1 fruit fly cellular context compared by ENCODE assay signal in the genomic region with DNA sequence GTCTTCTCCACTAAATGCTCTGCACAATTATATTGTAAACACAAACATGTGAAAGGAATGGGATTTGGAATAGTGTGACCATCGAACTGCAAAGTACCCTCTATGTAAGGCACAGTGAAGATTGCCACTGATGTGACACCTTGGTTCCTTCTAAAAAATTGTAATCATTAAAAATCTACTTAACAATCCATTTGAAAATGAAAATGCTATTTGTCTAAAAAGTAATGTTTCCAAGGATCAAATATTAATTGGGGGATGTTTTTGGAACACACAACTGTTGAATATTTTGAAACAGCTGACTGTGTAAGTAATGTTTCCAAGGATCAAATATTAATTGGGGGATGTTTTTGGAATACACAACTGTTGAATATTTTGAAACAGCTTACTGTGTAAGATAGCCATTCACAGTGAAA.
TF ChIP-seq lines count a peak whose summit lies in the region.

A gene (minus strand): TSS at position 304 of the 413 bp plus-strand sequence.

TF ChIP-seq in whole organism, embryonic, 481 proteins besides CTCF, POLR2A, EP300 and RAD21 (continued from another document and continues in another):
- peak; percentile 81 for TF ChIP-seq zfh1 (GFP tag; IDR thresholded peaks at IDR 0.05; lab: Robert Waterston, UW)
- peak; percentile 61 for TF ChIP-seq CG2678 (tag; optimal IDR thresholded peaks at IDR 0.05; lab: Kevin White, UChicago)
- TF ChIP-seq kni (GFP tag; optimal IDR thresholded peaks at IDR 0.05; lab: Kevin White, UChicago) = no peak
- peak; percentile 40 for TF ChIP-seq CG30020 (tag; optimal IDR thresholded peaks at IDR 0.05; lab: Kevin White, UChicago)
- TF ChIP-seq Doc2 (GFP tag; IDR thresholded peaks at IDR 0.05; lab: Robert Waterston, UW) = no peak
- TF ChIP-seq Gsc (GFP tag; IDR thresholded peaks at IDR 0.05; lab: Robert Waterston, UW) = no peak
- TF ChIP-seq CG12744 (GFP tag; optimal IDR thresholded peaks at IDR 0.05; lab: Kevin White, UChicago) = no peak
- peak; percentile 76 for TF ChIP-seq dm (GFP tag; optimal IDR thresholded peaks at IDR 0.05; lab: Kevin White, UChicago)
- TF ChIP-seq al (GFP tag; IDR thresholded peaks at IDR 0.05; lab: Robert Waterston, UW) = peak; percentile 53
- peak; percentile 57 for TF ChIP-seq CG10209 (GFP tag; optimal IDR thresholded peaks at IDR 0.05; lab: Kevin White, UChicago)
- TF ChIP-seq fru (optimal IDR thresholded peaks at IDR 0.05; lab: Kevin White, UChicago) = no peak
- peak; percentile 44 for TF ChIP-seq CG17385 (GFP tag; optimal IDR thresholded peaks at IDR 0.05; lab: Kevin White, UChicago)
- TF ChIP-seq zen2 (GFP tag; IDR thresholded peaks at IDR 0.05; lab: Robert Waterston, UW; ENCODE audit: partially characterized antibody) = no peak
- peak; percentile 42 for TF ChIP-seq PHDP (tag; optimal IDR thresholded peaks at IDR 0.05; lab: Kevin White, UChicago)
- peak; percentile 81 for TF ChIP-seq CG8388 (GFP tag; optimal IDR thresholded peaks at IDR 0.05; lab: Kevin White, UChicago)
- 0 out of 2 replicates have a peak, but pooled peaks have one; percentile 31 for TF ChIP-seq danr (GFP tag; IDR thresholded peaks at IDR 0.05; lab: Robert Waterston, UW)
- peak; percentile 76 for TF ChIP-seq pho (GFP tag; optimal IDR thresholded peaks at IDR 0.05; lab: Kevin White, UChicago)
- TF ChIP-seq croc (GFP tag; conservative IDR thresholded peaks at IDR 0.05; lab: Robert Waterston, UW) = peak; percentile 47; the same call in 2 of the 3 replicates
- TF ChIP-seq CG17568 (GFP tag; optimal IDR thresholded peaks at IDR 0.05; lab: Kevin White, UChicago) = no peak
- peak; percentile 80 for TF ChIP-seq shn (GFP tag; optimal IDR thresholded peaks at IDR 0.05; lab: Kevin White, UChicago)
- TF ChIP-seq Vsx1 (GFP tag; optimal IDR thresholded peaks at IDR 0.05; lab: Kevin White, UChicago) = no peak
- peak; percentile 40 to 67 for TF ChIP-seq Hr51 (GFP tag; optimal IDR thresholded peaks at IDR 0.05; lab: Kevin White, UChicago)
- TF ChIP-seq CG3407 (GFP tag; optimal IDR thresholded peaks at IDR 0.05; lab: Kevin White, UChicago) = no peak
- no peak for TF ChIP-seq gce (GFP tag; IDR thresholded peaks at IDR 0.05; lab: Robert Waterston, UW)
- TF ChIP-seq CG14965 (GFP tag; optimal IDR thresholded peaks at IDR 0.05; lab: Kevin White, UChicago; ENCODE audit: borderline replicate concordance) = no peak
- no peak for TF ChIP-seq BtbVII (GFP tag; optimal IDR thresholded peaks at IDR 0.05; lab: Kevin White, UChicago)
- TF ChIP-seq CG11398 (GFP tag; optimal IDR thresholded peaks at IDR 0.05; lab: Kevin White, UChicago) = peak; percentile 63
- TF ChIP-seq jumu (GFP tag; optimal IDR thresholded peaks at IDR 0.05; lab: Kevin White, UChicago) = peak; percentile 58
- TF ChIP-seq Rfx (GFP tag; IDR thresholded peaks at IDR 0.05; lab: Robert Waterston, UW) = peak; percentile 84
- TF ChIP-seq sob (GFP tag; IDR thresholded peaks at IDR 0.05; lab: Robert Waterston, UW) = peak; percentile 75
- peak; percentile 55 for TF ChIP-seq unpg (GFP tag; optimal IDR thresholded peaks at IDR 0.05; lab: Kevin White, UChicago)
- TF ChIP-seq CG33557 (GFP tag; optimal IDR thresholded peaks at IDR 0.05; lab: Kevin White, UChicago) = no peak
- TF ChIP-seq CG3281 (GFP tag; optimal IDR thresholded peaks at IDR 0.05; lab: Kevin White, UChicago) = peak; percentile 38
- TF ChIP-seq dati (GFP tag; IDR thresholded peaks at IDR 0.05; lab: Robert Waterston, UW) = peak; percentile 54; the same call in 1 of the 2 replicates
- peak; percentile 49 for TF ChIP-seq CG1647 (GFP tag; optimal IDR thresholded peaks at IDR 0.05; lab: Kevin White, UChicago)
- no peak for TF ChIP-seq Deaf1 (tag; optimal IDR thresholded peaks at IDR 0.05; lab: Kevin White, UChicago)
- TF ChIP-seq sna (GFP tag; IDR thresholded peaks at IDR 0.05; lab: Robert Waterston, UW; ENCODE audit: partially characterized antibody) = no peak
- no peak for TF ChIP-seq CG13894 (tag; optimal IDR thresholded peaks at IDR 0.05; lab: Kevin White, UChicago)
- peak; percentile 37 for TF ChIP-seq CG9876 (GFP tag; optimal IDR thresholded peaks at IDR 0.05; lab: Kevin White, UChicago)
- TF ChIP-seq CG13287 (GFP tag; IDR thresholded peaks at IDR 0.05; lab: Robert Waterston, UW; ENCODE audit: partially characterized antibody) = peak; percentile 19; the same call in 1 of the 2 replicates
- TF ChIP-seq HLH54F (GFP tag; optimal IDR thresholded peaks at IDR 0.05; lab: Kevin White, UChicago) = peak; percentile 75
- TF ChIP-seq CG11695 (GFP tag; IDR thresholded peaks at IDR 0.05; lab: Robert Waterston, UW) = peak; percentile 50; the same call in 1 of the 3 replicates
- TF ChIP-seq ranshi (GFP tag; IDR thresholded peaks at IDR 0.05; lab: Robert Waterston, UW) = peak; percentile 71
- peak; percentile 15 for TF ChIP-seq CG5245 (GFP tag; optimal IDR thresholded peaks at IDR 0.05; lab: Kevin White, UChicago)
- 0 out of 2 replicates have a peak, but pooled peaks have one; percentile 49 for TF ChIP-seq wdn (GFP tag; IDR thresholded peaks at IDR 0.05; lab: Robert Waterston, UW)
- peak; percentile 24 for TF ChIP-seq CG12071 (GFP tag; optimal IDR thresholded peaks at IDR 0.05; lab: Kevin White, UChicago)
- peak; percentile 52 for TF ChIP-seq CG18262 (tag; optimal IDR thresholded peaks at IDR 0.05; lab: Kevin White, UChicago)
- peak; percentile 14 for TF ChIP-seq CG3163 (GFP tag; optimal IDR thresholded peaks at IDR 0.05; lab: Kevin White, UChicago)
- peak; percentile 30 for TF ChIP-seq Nf-YC (tag; optimal IDR thresholded peaks at IDR 0.05; lab: Kevin White, UChicago)
- TF ChIP-seq lab (GFP tag; optimal IDR thresholded peaks at IDR 0.05; lab: Kevin White, UChicago) = no peak
- no peak for TF ChIP-seq YL-1 (GFP tag; optimal IDR thresholded peaks at IDR 0.05; lab: Kevin White, UChicago)
- peak; percentile 1 for TF ChIP-seq p53 (GFP tag; optimal IDR thresholded peaks at IDR 0.05; lab: Kevin White, UChicago)
- TF ChIP-seq CG6689 (GFP tag; IDR thresholded peaks at IDR 0.05; lab: Robert Waterston, UW) = peak; percentile 65
- no peak for TF ChIP-seq CG4707 (GFP tag; optimal IDR thresholded peaks at IDR 0.05; lab: Kevin White, UChicago)
- TF ChIP-seq zfh2 (GFP tag; optimal IDR thresholded peaks at IDR 0.05; lab: Kevin White, UChicago) = peak; percentile 67
- TF ChIP-seq seq (GFP tag; IDR thresholded peaks at IDR 0.05; lab: Robert Waterston, UW) = peak; percentile 81
- no peak for TF ChIP-seq unc-4 (GFP tag; IDR thresholded peaks at IDR 0.05; lab: Robert Waterston, UW; ENCODE audit: partially characterized antibody)
- peak; percentile 62 for TF ChIP-seq CG7839 (tag; optimal IDR thresholded peaks at IDR 0.05; lab: Kevin White, UChicago)
- TF ChIP-seq CkIIα-i1 (GFP tag; IDR thresholded peaks at IDR 0.05; lab: Robert Waterston, UW) = no peak
- peak; percentile 67 for TF ChIP-seq Atf6 (GFP tag; IDR thresholded peaks at IDR 0.05; lab: Robert Waterston, UW)
- TF ChIP-seq ssp (GFP tag; IDR thresholded peaks at IDR 0.05; lab: Robert Waterston, UW) = peak; percentile 74
- peak; percentile 76 for TF ChIP-seq CG32532 (GFP tag; IDR thresholded peaks at IDR 0.05; lab: Robert Waterston, UW)
- TF ChIP-seq ara (GFP tag; IDR thresholded peaks at IDR 0.05; lab: Robert Waterston, UW) = peak; percentile 44; the same call in 1 of the 2 replicates
- TF ChIP-seq CG5953 (GFP tag; IDR thresholded peaks at IDR 0.05; lab: Robert Waterston, UW) = no peak
- TF ChIP-seq CG11504 (tag; optimal IDR thresholded peaks at IDR 0.05; lab: Kevin White, UChicago) = peak; percentile 65
- TF ChIP-seq bab2 (GFP tag; optimal IDR thresholded peaks at IDR 0.05; lab: Kevin White, UChicago) = peak; percentile 71
- TF ChIP-seq CG15696 (tag; optimal IDR thresholded peaks at IDR 0.05; lab: Kevin White, UChicago) = peak; percentile 48
- no peak for TF ChIP-seq Dll (GFP tag; IDR thresholded peaks at IDR 0.05; lab: Robert Waterston, UW; ENCODE audit: partially characterized antibody)
- no peak for TF ChIP-seq ftz-f1 (GFP tag; optimal IDR thresholded peaks at IDR 0.05; lab: Kevin White, UChicago)
- TF ChIP-seq HLH4C (GFP tag; IDR thresholded peaks at IDR 0.05; lab: Robert Waterston, UW; ENCODE audit: partially characterized antibody) = no peak
- no peak for TF ChIP-seq tna (GFP tag; IDR thresholded peaks at IDR 0.05; lab: Robert Waterston, UW; ENCODE audit: partially characterized antibody)
- peak; percentile 58 for TF ChIP-seq pum (GFP tag; optimal IDR thresholded peaks at IDR 0.05; lab: Kevin White, UChicago)
- peak; percentile 45 for TF ChIP-seq Atf3 (GFP tag; optimal IDR thresholded peaks at IDR 0.05; lab: Kevin White, UChicago)
- TF ChIP-seq phol (tag; optimal IDR thresholded peaks at IDR 0.05; lab: Kevin White, UChicago) = peak; percentile 62
- peak; percentile 38; the same call in 1 of the 3 replicates for TF ChIP-seq Aef1 (GFP tag; IDR thresholded peaks at IDR 0.05; lab: Robert Waterston, UW)
- no peak for TF ChIP-seq CG16779 (GFP tag; IDR thresholded peaks at IDR 0.05; lab: Robert Waterston, UW)
- 0 out of 2 replicates have a peak, but pooled peaks have one; percentile 17 for TF ChIP-seq gsb (GFP tag; IDR thresholded peaks at IDR 0.05; lab: Robert Waterston, UW)
- peak; percentile 30 for TF ChIP-seq NC2α (GFP tag; optimal IDR thresholded peaks at IDR 0.05; lab: Kevin White, UChicago)
- TF ChIP-seq CG31365 (tag; optimal IDR thresholded peaks at IDR 0.05; lab: Kevin White, UChicago) = no peak
- TF ChIP-seq CG18476 (GFP tag; optimal IDR thresholded peaks at IDR 0.05; lab: Kevin White, UChicago) = peak; percentile 45
- no peak for TF ChIP-seq Hr39 (optimal IDR thresholded peaks at IDR 0.05; lab: Kevin White, UChicago)
- peak; percentile 63 for TF ChIP-seq Xrp1 (GFP tag; IDR thresholded peaks at IDR 0.05; lab: Robert Waterston, UW)
- peak; percentile 62; the same call in 1 of the 2 replicates for TF ChIP-seq CG32772 (GFP tag; IDR thresholded peaks at IDR 0.05; lab: Robert Waterston, UW)
- TF ChIP-seq NK7.1 (GFP tag; optimal IDR thresholded peaks at IDR 0.05; lab: Kevin White, UChicago) = no peak
- no peak for TF ChIP-seq CG10565 (GFP tag; optimal IDR thresholded peaks at IDR 0.05; lab: Kevin White, UChicago)
- TF ChIP-seq CG42726 (GFP tag; IDR thresholded peaks at IDR 0.05; lab: Robert Waterston, UW; ENCODE audit: partially characterized antibody) = no peak
- no peak for TF ChIP-seq nau (GFP tag; optimal IDR thresholded peaks at IDR 0.05; lab: Kevin White, UChicago)
- TF ChIP-seq Kr (GFP tag; optimal IDR thresholded peaks at IDR 0.05; lab: Kevin White, UChicago) = no peak
- TF ChIP-seq CG9609 (GFP tag; optimal IDR thresholded peaks at IDR 0.05; lab: Kevin White, UChicago) = peak; percentile 58
- 0 out of 2 replicates have a peak, but pooled peaks have one; percentile 16 for TF ChIP-seq CG4730 (GFP tag; IDR thresholded peaks at IDR 0.05; lab: Robert Waterston, UW)
- peak; percentile 64 to 65 for TF ChIP-seq dpn (GFP tag; optimal IDR thresholded peaks at IDR 0.05; lab: Kevin White, UChicago)
- no peak for TF ChIP-seq toy (GFP tag; IDR thresholded peaks at IDR 0.05; lab: Robert Waterston, UW)
- TF ChIP-seq Max (GFP tag; optimal IDR thresholded peaks at IDR 0.05; lab: Kevin White, UChicago) = peak; percentile 13
- TF ChIP-seq CG11247 (GFP tag; IDR thresholded peaks at IDR 0.05; lab: Robert Waterston, UW) = peak; percentile 79
- TF ChIP-seq exex (tag; optimal IDR thresholded peaks at IDR 0.05; lab: Kevin White, UChicago) = no peak
- peak; percentile 73 for TF ChIP-seq CG14014 (GFP tag; IDR thresholded peaks at IDR 0.05; lab: Robert Waterston, UW)
- TF ChIP-seq prd (optimal IDR thresholded peaks at IDR 0.05; lab: Kevin White, UChicago) = no peak
- TF ChIP-seq prd (GFP tag; IDR thresholded peaks at IDR 0.05; lab: Robert Waterston, UW) = peak; percentile 87
- peak; percentile 44 for TF ChIP-seq CG17829 (tag; optimal IDR thresholded peaks at IDR 0.05; lab: Kevin White, UChicago)
- TF ChIP-seq crp (GFP tag; optimal IDR thresholded peaks at IDR 0.05; lab: Kevin White, UChicago) = peak in 1 of 2 experiments; percentile 74
- TF ChIP-seq Dip3 (GFP tag; optimal IDR thresholded peaks at IDR 0.05; lab: Kevin White, UChicago) = peak; percentile 58
- peak; percentile 16 for TF ChIP-seq ERR (GFP tag; optimal IDR thresholded peaks at IDR 0.05; lab: Kevin White, UChicago)
- TF ChIP-seq az2 (GFP tag; optimal IDR thresholded peaks at IDR 0.05; lab: Kevin White, UChicago) = peak; percentile 50
- TF ChIP-seq grau (tag; optimal IDR thresholded peaks at IDR 0.05; lab: Kevin White, UChicago) = peak; percentile 98
- TF ChIP-seq onecut (GFP tag; IDR thresholded peaks at IDR 0.05; lab: Robert Waterston, UW) = no peak
- peak; percentile 26 for TF ChIP-seq Sry-δ (GFP tag; optimal IDR thresholded peaks at IDR 0.05; lab: Kevin White, UChicago)
- TF ChIP-seq peb (GFP tag; IDR thresholded peaks at IDR 0.05; lab: Robert Waterston, UW) = peak; percentile 59; the same call in 1 of the 2 replicates
- TF ChIP-seq Sin3A (optimal IDR thresholded peaks at IDR 0.05; lab: Kevin White, UChicago) = no peak
- TF ChIP-seq tin (GFP tag; optimal IDR thresholded peaks at IDR 0.05; lab: Kevin White, UChicago) = peak; percentile 64
- TF ChIP-seq CG7786 (GFP tag; optimal IDR thresholded peaks at IDR 0.05; lab: Kevin White, UChicago) = peak; percentile 66
- no peak for TF ChIP-seq TFAM (GFP tag; optimal IDR thresholded peaks at IDR 0.05; lab: Kevin White, UChicago)
- no peak for TF ChIP-seq CG34224 (GFP tag; IDR thresholded peaks at IDR 0.05; lab: Robert Waterston, UW; ENCODE audit: partially characterized antibody)
- TF ChIP-seq grn (GFP tag; optimal IDR thresholded peaks at IDR 0.05; lab: Kevin White, UChicago) = no peak
- TF ChIP-seq CG30431 (GFP tag; optimal IDR thresholded peaks at IDR 0.05; lab: Kevin White, UChicago) = peak; percentile 34
- peak; percentile 92 for TF ChIP-seq scrt (GFP tag; optimal IDR thresholded peaks at IDR 0.05; lab: Kevin White, UChicago)
- peak; percentile 65 for TF ChIP-seq CG1602 (GFP tag; optimal IDR thresholded peaks at IDR 0.05; lab: Kevin White, UChicago)
- peak; percentile 54 for TF ChIP-seq pnt (GFP tag; optimal IDR thresholded peaks at IDR 0.05; lab: Kevin White, UChicago)
- TF ChIP-seq CG6683 (GFP tag; optimal IDR thresholded peaks at IDR 0.05; lab: Kevin White, UChicago) = no peak
- TF ChIP-seq CG3726 (GFP tag; IDR thresholded peaks at IDR 0.05; lab: Robert Waterston, UW) = no peak; the same call in 2 of the 3 replicates
- TF ChIP-seq zf30C (GFP tag; optimal IDR thresholded peaks at IDR 0.05; lab: Kevin White, UChicago) = no peak
- TF ChIP-seq CG3995 (GFP tag; optimal IDR thresholded peaks at IDR 0.05; lab: Kevin White, UChicago) = peak; percentile 22
- TF ChIP-seq B-H1 (GFP tag; IDR thresholded peaks at IDR 0.05; lab: Robert Waterston, UW) = peak; percentile 60; the same call in 2 of the 3 replicates
- TF ChIP-seq ci (GFP tag; IDR thresholded peaks at IDR 0.05; lab: Robert Waterston, UW) = peak; percentile 85
- peak; percentile 47 for TF ChIP-seq Side (GFP tag; optimal IDR thresholded peaks at IDR 0.05; lab: Kevin White, UChicago)
- peak; percentile 34 for TF ChIP-seq Fer3 (tag; optimal IDR thresholded peaks at IDR 0.05; lab: Kevin White, UChicago)
